Worm (Caenorhabditis elegans) whole organism, midembryonic: ENCODE data around the gene lido-18.

Experiments
- T22C8.4 ChIP-seq: fragments of 200-800 bp; sonication (Bioruptor generic); IDR thresholded peaks from 2 replicates; pipeline ENCODE4 v1.3.6; 2022; ENCODE audit warnings: missing genetic modification characterization, missing compliant biosample characterization
- cog-1 ChIP-seq: sonication (generic microtip); optimal IDR thresholded peaks from 2 replicates; lab custom pipeline; 2016; ENCODE audit warnings: missing genetic modification characterization, missing compliant biosample characterization
- flt-1 ChIP-seq: fragments of 200-800 bp; sonication (Bioruptor generic); IDR thresholded peaks from 2 replicates; pipeline ENCODE4 v1.3.6; 2022; ENCODE audit warnings: missing genetic modification characterization, missing compliant biosample characterization
- klf-2 ChIP-seq: fragments of 200-800 bp; sonication (Bioruptor generic); conservative IDR thresholded peaks from 2 replicates; pipeline ENCODE4 v1.3.6; 2022; ENCODE audit warnings: missing genetic modification reagents, missing genetic modification characterization, missing compliant biosample characterization
- med-1 ChIP-seq: sonication (generic microtip); optimal IDR thresholded peaks from 2 replicates; lab custom pipeline; 2017; ENCODE audit warnings: missing genetic modification characterization, mild to moderate bottlenecking, missing compliant biosample characterization, antibody characterized with exemption, missing genetic modification reagents; ENCODE audit not compliant: insufficient read depth
- ref-1 ChIP-seq: fragments of 200-800 bp; sonication (Bioruptor generic); conservative IDR thresholded peaks from 2 replicates; pipeline ENCODE4 v1.3.6; 2022; ENCODE audit warnings: missing genetic modification reagents, missing genetic modification characterization, missing compliant biosample characterization
- tab-1 ChIP-seq: fragments of 200-800 bp; sonication (Bioruptor generic); IDR thresholded peaks from 2 replicates; pipeline ENCODE4 v1.3.6; 2022; ENCODE audit warnings: missing genetic modification characterization, missing compliant biosample characterization
- ztf-23 ChIP-seq: fragments of 200-800 bp; sonication (Bioruptor generic); IDR thresholded peaks from 2 replicates; pipeline ENCODE4 v1.3.6; 2022; ENCODE audit warnings: missing genetic modification reagents, missing genetic modification characterization, missing compliant biosample characterization
- ztf-29 ChIP-seq: fragments of 200-800 bp; sonication (Bioruptor generic); IDR thresholded peaks from 2 replicates; pipeline ENCODE4 v1.3.6; 2022; ENCODE audit warnings: missing genetic modification reagents, missing genetic modification characterization, missing compliant biosample characterization

- no peak for TF ChIP-seq klf-2
- TF ChIP-seq T22C8.4 (GFP tag; lab: Robert Waterston, UW) = no peak
- no peak for TF ChIP-seq flt-1
- no peak for TF ChIP-seq ztf-23 (GFP tag; lab: Robert Waterston, UW)
- no peak for TF ChIP-seq med-1
- TF ChIP-seq ztf-29 (GFP tag; lab: Robert Waterston, UW) = no peak
- TF ChIP-seq ref-1 (GFP tag; lab: Robert Waterston, UW) = no peak
- TF ChIP-seq cog-1 (tag; lab: Kevin White, UChicago) = no peak
- TF ChIP-seq tab-1 (GFP tag; lab: Robert Waterston, UW) = no peak
These were observed 49.4 kb downstream of the lido-18 start for ce11 chrIII:7711495-7711894.
